Worm (Caenorhabditis elegans): Measurements from ENCODE around the gene dct-16.

DNA sequence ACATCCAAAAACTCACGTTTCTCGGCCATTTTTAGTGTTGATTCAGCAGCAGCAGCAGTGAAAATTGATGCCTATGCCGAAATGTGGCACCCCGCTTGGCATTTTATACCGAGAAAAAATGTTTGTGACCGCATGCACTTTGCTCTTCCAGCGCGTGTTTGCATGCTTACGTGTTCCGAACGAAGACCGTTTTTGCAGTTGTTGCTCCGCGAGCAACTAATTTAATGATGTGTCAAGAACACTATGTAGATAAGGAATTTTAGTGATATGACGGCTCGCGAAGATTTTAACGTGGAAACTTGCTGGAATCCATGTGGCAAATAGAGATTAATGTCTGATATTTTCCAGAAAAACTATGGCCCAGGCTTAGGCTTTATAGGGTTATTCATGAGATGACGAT is at the start of gene dct-16:
- TF ChIP-seq unc-86 (tag; optimal IDR thresholded peaks at IDR 0.05) (no peak), ama-1 (optimal IDR thresholded peaks at IDR 0.05) (no peak), nhr-232 (tag; optimal IDR thresholded peaks at IDR 0.05) (no peak)

All from whole organism, late embryonic.